Fruit fly (Drosophila melanogaster) whole organism, embryonic: ENCODE results near the gene chic.
A peak's percentile ranks its signal among the peaks of the same experiment; 100 is the strongest.

Experiments
- Adf1 ChIP-seq: fragments of 200-800 bp; sonication (Bioruptor generic); IDR thresholded peaks from 2 replicates; pipeline ENCODE4 v1.3.6; 2022; ENCODE audit warnings: missing biosample characterization, missing genetic modification characterization
- CG10274 ChIP-seq: fragments of 200-800 bp; sonication (Bioruptor generic); optimal IDR thresholded peaks from 3 replicates; lab custom pipeline; 2017; ENCODE audit warnings: missing biosample characterization, mild to moderate bottlenecking, missing genetic modification characterization
- CG10431 ChIP-seq: fragments of 200-800 bp; sonication (Bioruptor generic); optimal IDR thresholded peaks from 3 replicates; lab custom pipeline; 2018; ENCODE audit warnings: missing biosample characterization, mild to moderate bottlenecking, missing genetic modification characterization
- CG10462 ChIP-seq: fragments of 200-800 bp; sonication (Bioruptor generic); optimal IDR thresholded peaks from 2 replicates; lab custom pipeline; 2016; ENCODE audit warnings: missing biosample characterization, missing genetic modification characterization
- CG10543 ChIP-seq: fragments of 200-800 bp; sonication (Bioruptor generic); optimal IDR thresholded peaks from 3 replicates; lab custom pipeline; 2017; ENCODE audit warnings: missing biosample characterization, mild to moderate bottlenecking, missing genetic modification characterization, moderate library complexity
- CG12155 ChIP-seq: fragments of 200-800 bp; sonication (Bioruptor generic); optimal IDR thresholded peaks from 3 replicates; lab custom pipeline; 2016; ENCODE audit warnings: missing biosample characterization, missing genetic modification characterization
- CG13296 ChIP-seq: fragments of 200-800 bp; sonication (Bioruptor generic); optimal IDR thresholded peaks from 3 replicates; lab custom pipeline; 2018; ENCODE audit warnings: missing biosample characterization, mild to moderate bottlenecking, missing genetic modification characterization
- CG13424 ChIP-seq: fragments of 200-800 bp; sonication (Bioruptor generic); optimal IDR thresholded peaks from 2 replicates; lab custom pipeline; 2019; ENCODE audit warnings: missing biosample characterization, mild to moderate bottlenecking, missing genetic modification characterization, moderate library complexity
- CG13624 ChIP-seq: fragments of 200-800 bp; sonication (Bioruptor generic); optimal IDR thresholded peaks from 2 replicates; lab custom pipeline; 2016; ENCODE audit warnings: missing biosample characterization, missing genetic modification characterization
- CG13775 ChIP-seq: fragments of 200-800 bp; sonication (Bioruptor generic); optimal IDR thresholded peaks from 3 replicates; lab custom pipeline; 2017; ENCODE audit warnings: missing biosample characterization, mild to moderate bottlenecking, missing genetic modification characterization
- CG17802 ChIP-seq: fragments of 200-800 bp; sonication (Bioruptor generic); optimal IDR thresholded peaks from 2 replicates; lab custom pipeline; 2018; ENCODE audit warnings: missing biosample characterization, mild to moderate bottlenecking, missing genetic modification characterization, moderate library complexity
- CG18599 ChIP-seq: fragments of 200-800 bp; sonication (Bioruptor generic); optimal IDR thresholded peaks from 3 replicates; lab custom pipeline; 2017; ENCODE audit warnings: missing biosample characterization, missing genetic modification characterization, mild to moderate bottlenecking, moderate library complexity, missing genetic modification reagents
- CG2116 ChIP-seq: fragments of 200-800 bp; sonication (Bioruptor generic); optimal IDR thresholded peaks from 3 replicates; lab custom pipeline; 2018; ENCODE audit warnings: missing biosample characterization, mild to moderate bottlenecking, missing genetic modification characterization
- CG34224 ChIP-seq: fragments of 200-800 bp; sonication (Bioruptor generic); IDR thresholded peaks from 3 replicates; pipeline ENCODE4 v1.3.6; 2022; ENCODE audit warnings: missing biosample characterization, missing genetic modification characterization; ENCODE audit not compliant: partially characterized antibody
- CG3838 ChIP-seq: fragments of 200-800 bp; sonication (Bioruptor generic); optimal IDR thresholded peaks from 3 replicates; lab custom pipeline; 2016; ENCODE audit warnings: missing biosample characterization, missing genetic modification characterization
- CG6254 ChIP-seq: fragments of 200-800 bp; sonication (Bioruptor generic); optimal IDR thresholded peaks from 3 replicates; lab custom pipeline; 2017; ENCODE audit warnings: mild to moderate bottlenecking, missing biosample characterization, missing genetic modification reagents, missing genetic modification characterization
- CG8359 ChIP-seq: fragments of 200-800 bp; sonication (Bioruptor generic); optimal IDR thresholded peaks from 2 replicates; lab custom pipeline; 2017; ENCODE audit warnings: missing biosample characterization, mild to moderate bottlenecking, missing genetic modification characterization, borderline replicate concordance
- CG9215 ChIP-seq: fragments of 200-800 bp; sonication (Bioruptor generic); IDR thresholded peaks from 2 replicates; pipeline ENCODE4 v1.3.6; 2022; ENCODE audit warnings: missing biosample characterization, missing genetic modification characterization
- CG9609 ChIP-seq: fragments of 200-800 bp; sonication (Bioruptor generic); optimal IDR thresholded peaks from 3 replicates; lab custom pipeline; 2016; ENCODE audit warnings: missing biosample characterization, missing genetic modification characterization
- CrebB ChIP-seq: fragments of 200-800 bp; sonication (Bioruptor generic); optimal IDR thresholded peaks from 3 replicates; lab custom pipeline; 2018; ENCODE audit warnings: missing biosample characterization, mild to moderate bottlenecking, missing genetic modification characterization
- Doc2 ChIP-seq: fragments of 200-800 bp; sonication (Bioruptor generic); IDR thresholded peaks from 2 replicates; pipeline ENCODE4 v1.3.6; 2022; ENCODE audit warnings: missing biosample characterization, missing genetic modification characterization
- HLH54F ChIP-seq: fragments of 200-800 bp; sonication (Bioruptor generic); optimal IDR thresholded peaks from 3 replicates; lab custom pipeline; 2016; ENCODE audit warnings: missing biosample characterization, missing genetic modification characterization
- Lhr ChIP-seq: fragments of 200-800 bp; sonication (Bioruptor generic); optimal IDR thresholded peaks from 3 replicates; lab custom pipeline; 2017; ENCODE audit warnings: mild to moderate bottlenecking, missing biosample characterization, missing genetic modification reagents, missing genetic modification characterization
- Lim3 ChIP-seq: fragments of 200-800 bp; sonication (Bioruptor generic); IDR thresholded peaks from 2 replicates; pipeline ENCODE4 v1.3.6; 2022; ENCODE audit warnings: missing biosample characterization, missing genetic modification characterization
- NfI ChIP-seq: fragments of 200-800 bp; sonication (Bioruptor generic); optimal IDR thresholded peaks from 3 replicates; lab custom pipeline; 2018; ENCODE audit warnings: missing biosample characterization, mild to moderate bottlenecking, missing genetic modification characterization, moderate library complexity
- Scr ChIP-seq: fragments of 200-800 bp; sonication (Bioruptor generic); IDR thresholded peaks from 2 replicates; pipeline ENCODE4 v1.3.6; 2022; ENCODE audit warnings: missing biosample characterization, missing genetic modification characterization; ENCODE audit not compliant: partially characterized antibody
- Spps ChIP-seq: fragments of 200-800 bp; sonication (Bioruptor generic); optimal IDR thresholded peaks from 2 replicates; lab custom pipeline; 2018; ENCODE audit warnings: missing biosample characterization, mild to moderate bottlenecking, missing genetic modification characterization
- Ssrp ChIP-seq: fragments of 200-800 bp; sonication (Bioruptor generic); optimal IDR thresholded peaks from 2 replicates; lab custom pipeline; 2018; ENCODE audit warnings: missing biosample characterization, mild to moderate bottlenecking, missing genetic modification characterization, moderate library complexity
- Stat92E ChIP-seq, 3 experiments: fragments of >200 bp in 2 of 3; fragments of 200-800 bp in 1 of 3; sonication (Bioruptor generic) in 1 of 3; optimal IDR thresholded peaks; 2 replicates each; lab custom pipeline; 2017 to 2019; ENCODE audit warnings: missing biosample characterization in 3 of 3, missing genetic modification characterization in 3 of 3, mild to moderate bottlenecking in 1 of 3, moderate library complexity in 1 of 3
- abd-A ChIP-seq: fragments of 200-800 bp; sonication (Bioruptor generic); optimal IDR thresholded peaks from 3 replicates; lab custom pipeline; 2019; ENCODE audit warnings: missing biosample characterization, mild to moderate bottlenecking, missing genetic modification characterization, moderate library complexity
- ash1 ChIP-seq: fragments of 200-800 bp; sonication (Bioruptor generic); optimal IDR thresholded peaks from 2 replicates; lab custom pipeline; 2018; ENCODE audit warnings: missing biosample characterization, mild to moderate bottlenecking, missing genetic modification characterization
- ato ChIP-seq: fragments of 200-800 bp; sonication (Bioruptor generic); IDR thresholded peaks from 2 replicates; pipeline ENCODE4 v1.3.6; 2022; ENCODE audit warnings: missing biosample characterization, missing genetic modification characterization; ENCODE audit not compliant: partially characterized antibody
- bab2 ChIP-seq: fragments of 200-800 bp; sonication (Bioruptor generic); optimal IDR thresholded peaks from 2 replicates; lab custom pipeline; 2016; ENCODE audit warnings: missing biosample characterization, missing genetic modification characterization
- cg ChIP-seq: fragments of 200-800 bp; sonication (Bioruptor generic); optimal IDR thresholded peaks from 3 replicates; lab custom pipeline; 2019; ENCODE audit warnings: missing biosample characterization, mild to moderate bottlenecking, missing genetic modification characterization, moderate library complexity
- chn ChIP-seq: fragments of 200-800 bp; sonication (Bioruptor generic); optimal IDR thresholded peaks from 2 replicates; lab custom pipeline; 2016; ENCODE audit warnings: missing biosample characterization, missing genetic modification characterization
- cwo ChIP-seq: fragments of 200-800 bp; sonication (Bioruptor generic); optimal IDR thresholded peaks from 3 replicates; lab custom pipeline; 2017; ENCODE audit warnings: missing biosample characterization, missing genetic modification characterization, mild to moderate bottlenecking, moderate library complexity, missing genetic modification reagents
- disco-r ChIP-seq: fragments of 200-800 bp; sonication (Bioruptor generic); optimal IDR thresholded peaks from 2 replicates; lab custom pipeline; 2016; ENCODE audit warnings: missing biosample characterization, missing genetic modification characterization
- dm ChIP-seq: fragments of 200-800 bp; sonication (Bioruptor generic); optimal IDR thresholded peaks from 3 replicates; lab custom pipeline; 2016; ENCODE audit warnings: missing biosample characterization, missing genetic modification characterization
- dmrt11E ChIP-seq: fragments of 200-800 bp; sonication (Bioruptor generic); optimal IDR thresholded peaks from 3 replicates; lab custom pipeline; 2018; ENCODE audit warnings: missing biosample characterization, mild to moderate bottlenecking, missing genetic modification characterization, moderate library complexity
- dysf ChIP-seq: fragments of 200-800 bp; sonication (Bioruptor generic); IDR thresholded peaks from 3 replicates; pipeline ENCODE4 v1.3.6; 2022; ENCODE audit warnings: missing biosample characterization, missing genetic modification characterization
- kay ChIP-seq: fragments of 200-800 bp; sonication (Bioruptor generic); optimal IDR thresholded peaks from 2 replicates; lab custom pipeline; 2016; ENCODE audit warnings: missing biosample characterization, missing genetic modification characterization
- mam ChIP-seq: fragments of 200-800 bp; sonication (Bioruptor generic); optimal IDR thresholded peaks from 3 replicates; lab custom pipeline; 2016; ENCODE audit warnings: missing biosample characterization, missing genetic modification characterization
- nmo ChIP-seq: fragments of 200-800 bp; sonication (Bioruptor generic); optimal IDR thresholded peaks from 2 replicates; lab custom pipeline; 2018; ENCODE audit warnings: missing biosample characterization, mild to moderate bottlenecking, missing genetic modification characterization, moderate library complexity
- odd ChIP-seq: fragments of 200-800 bp; sonication (Bioruptor generic); optimal IDR thresholded peaks from 2 replicates; lab custom pipeline; 2017; ENCODE audit warnings: missing biosample characterization, mild to moderate bottlenecking, missing genetic modification characterization
- shn ChIP-seq: fragments of 200-800 bp; sonication (Bioruptor generic); optimal IDR thresholded peaks from 3 replicates; lab custom pipeline; 2016; ENCODE audit warnings: missing biosample characterization, missing genetic modification characterization
- sob ChIP-seq: fragments of 200-800 bp; sonication (Bioruptor generic); IDR thresholded peaks from 2 replicates; pipeline ENCODE4 v1.3.6; 2022; ENCODE audit warnings: missing biosample characterization, missing genetic modification characterization
- sqz ChIP-seq: fragments of 200-800 bp; sonication (Bioruptor generic); optimal IDR thresholded peaks from 3 replicates; lab custom pipeline; 2018; ENCODE audit warnings: missing biosample characterization, mild to moderate bottlenecking, missing genetic modification characterization
- tap ChIP-seq: fragments of 200-800 bp; optimal IDR thresholded peaks from 3 replicates; lab custom pipeline; 2019; ENCODE audit warnings: missing biosample characterization, mild to moderate bottlenecking, missing genetic modification characterization, moderate library complexity
- tna ChIP-seq: fragments of 200-800 bp; sonication (Bioruptor generic); IDR thresholded peaks from 2 replicates; pipeline ENCODE4 v1.3.6; 2022; ENCODE audit warnings: missing biosample characterization, missing genetic modification characterization; ENCODE audit not compliant: partially characterized antibody
- zen ChIP-seq: fragments of 200-800 bp; sonication (Bioruptor generic); optimal IDR thresholded peaks from 3 replicates; lab custom pipeline; 2018; ENCODE audit warnings: missing biosample characterization, mild to moderate bottlenecking, missing genetic modification characterization, moderate library complexity

chic gene

dm6 chr2L:5986094-5986493, 5.3 kb upstream of the chic start, which contains the start of gene ifc (continued):
- TF ChIP-seq abd-A (no peak), Lim3 (no peak), CG6254 (GFP tag; lab: Kevin White, UChicago) (peak; percentile 0), Doc2 (GFP tag; lab: Robert Waterston, UW) (no peak), CG18599 (GFP tag; lab: Kevin White, UChicago) (peak; percentile 52), NfI (peak; percentile 77), CG13775 (GFP tag; lab: Kevin White, UChicago) (peak; percentile 59), HLH54F (GFP tag; lab: Kevin White, UChicago) (peak; percentile 65), Adf1 (GFP tag; lab: Robert Waterston, UW) (no peak), ash1 (peak; percentile 23), Lhr (peak; percentile 93), dysf (GFP tag; lab: Robert Waterston, UW) (no peak), cwo (GFP tag; lab: Kevin White, UChicago) (no peak), CG9609 (GFP tag; lab: Kevin White, UChicago) (peak; percentile 32), Stat92E (GFP tag; optimal IDR thresholded peaks at IDR 0.05; lab: Kevin White, UChicago) (peak in 1 of 3 experiments; percentile 14), CG13296 (GFP tag; lab: Kevin White, UChicago) (no peak), CG12155 (GFP tag; lab: Kevin White, UChicago) (peak; percentile 37), CG10543 (peak; percentile 32), CG13624 (GFP tag; lab: Kevin White, UChicago) (peak; percentile 81), tap (tag; lab: Kevin White, UChicago) (peak; percentile 38), sqz (GFP tag; lab: Kevin White, UChicago) (no peak), sob (GFP tag; lab: Robert Waterston, UW) (no peak), Scr (GFP tag; lab: Robert Waterston, UW) (no peak), dmrt11E (tag; lab: Kevin White, UChicago) (peak; percentile 32), nmo (peak; percentile 76), CG13424 (tag; lab: Kevin White, UChicago) (peak; percentile 60), kay (peak; percentile 52), bab2 (peak; percentile 49), CG2116 (GFP tag; lab: Kevin White, UChicago) (peak; percentile 69), CG10462 (no peak), chn (GFP tag; lab: Kevin White, UChicago) (peak; percentile 54), mam (GFP tag; lab: Kevin White, UChicago) (peak; percentile 77), CG10274 (no peak), CG9215 (GFP tag; lab: Robert Waterston, UW) (no peak), shn (peak; percentile 74), Ssrp (peak; percentile 61), CG10431 (GFP tag; lab: Kevin White, UChicago) (no peak), CG8359 (GFP tag; lab: Kevin White, UChicago) (no peak), odd (GFP tag; lab: Kevin White, UChicago) (no peak), Spps (tag; lab: Kevin White, UChicago) (no peak), disco-r (GFP tag; lab: Kevin White, UChicago) (peak; percentile 19), CrebB (tag; lab: Kevin White, UChicago) (peak; percentile 7), dm (GFP tag; lab: Kevin White, UChicago) (peak; percentile 70), CG17802 (peak; percentile 95), CG34224 (GFP tag; lab: Robert Waterston, UW) (no peak), CG3838 (GFP tag; lab: Kevin White, UChicago) (no peak), cg (GFP tag; lab: Kevin White, UChicago) (no peak), ato (GFP tag; lab: Robert Waterston, UW) (no peak), tna (GFP tag; lab: Robert Waterston, UW) (no peak), zen (tag; lab: Kevin White, UChicago) (peak; percentile 22)
